Worm (Caenorhabditis elegans) whole organism, midembryonic: ENCODE measurements around the gene R05A10.2.

Experiments
- T22C8.4 ChIP-seq: fragments of 200-800 bp; sonication (Bioruptor generic); IDR thresholded peaks from 2 replicates; pipeline ENCODE4 v1.3.6; 2022; ENCODE audit warnings: missing genetic modification characterization, missing compliant biosample characterization
- cog-1 ChIP-seq: sonication (generic microtip); optimal IDR thresholded peaks from 2 replicates; lab custom pipeline; 2016; ENCODE audit warnings: missing genetic modification characterization, missing compliant biosample characterization
- flt-1 ChIP-seq: fragments of 200-800 bp; sonication (Bioruptor generic); IDR thresholded peaks from 2 replicates; pipeline ENCODE4 v1.3.6; 2022; ENCODE audit warnings: missing genetic modification characterization, missing compliant biosample characterization
- klf-2 ChIP-seq: fragments of 200-800 bp; sonication (Bioruptor generic); conservative IDR thresholded peaks from 2 replicates; pipeline ENCODE4 v1.3.6; 2022; ENCODE audit warnings: missing genetic modification reagents, missing genetic modification characterization, missing compliant biosample characterization
- med-1 ChIP-seq: sonication (generic microtip); optimal IDR thresholded peaks from 2 replicates; lab custom pipeline; 2017; ENCODE audit warnings: missing genetic modification characterization, mild to moderate bottlenecking, missing compliant biosample characterization, antibody characterized with exemption, missing genetic modification reagents; ENCODE audit not compliant: insufficient read depth
- ref-1 ChIP-seq: fragments of 200-800 bp; sonication (Bioruptor generic); conservative IDR thresholded peaks from 2 replicates; pipeline ENCODE4 v1.3.6; 2022; ENCODE audit warnings: missing genetic modification reagents, missing genetic modification characterization, missing compliant biosample characterization
- tab-1 ChIP-seq: fragments of 200-800 bp; sonication (Bioruptor generic); IDR thresholded peaks from 2 replicates; pipeline ENCODE4 v1.3.6; 2022; ENCODE audit warnings: missing genetic modification characterization, missing compliant biosample characterization
- ztf-23 ChIP-seq: fragments of 200-800 bp; sonication (Bioruptor generic); IDR thresholded peaks from 2 replicates; pipeline ENCODE4 v1.3.6; 2022; ENCODE audit warnings: missing genetic modification reagents, missing genetic modification characterization, missing compliant biosample characterization
- ztf-29 ChIP-seq: fragments of 200-800 bp; sonication (Bioruptor generic); IDR thresholded peaks from 2 replicates; pipeline ENCODE4 v1.3.6; 2022; ENCODE audit warnings: missing genetic modification reagents, missing genetic modification characterization, missing compliant biosample characterization

The R05A10.2 gene

DNA sequence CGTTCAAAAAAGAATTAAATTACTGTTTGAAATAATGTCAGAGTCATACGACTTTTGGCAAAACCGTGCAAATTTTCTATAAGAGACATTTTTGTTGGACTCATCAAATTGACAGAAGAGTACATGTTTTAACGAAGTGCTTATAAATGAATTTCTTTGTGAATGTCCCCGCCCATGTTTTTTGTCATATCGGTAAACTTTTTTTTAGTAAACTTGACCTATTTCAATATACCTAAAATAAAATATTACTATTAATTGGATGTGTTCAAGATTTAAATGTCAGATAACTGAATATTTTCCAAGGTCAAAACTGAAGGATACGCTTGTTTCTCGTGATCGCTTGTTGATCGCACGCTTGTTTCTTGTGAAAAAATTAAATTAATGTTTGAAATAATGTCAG lies 19.0 kb upstream of the R05A10.2 start, which contains the start of gene R05A10.8:
TSS of gene R05A10.8 (minus strand) at position 101 of the 400 bp plus-strand sequence.
- no peak for TF ChIP-seq tab-1
- no peak for TF ChIP-seq med-1 (GFP tag; lab: Kevin White, UChicago)
- no peak for TF ChIP-seq ztf-23 (GFP tag; lab: Robert Waterston, UW)
- TF ChIP-seq T22C8.4 (GFP tag; lab: Robert Waterston, UW), result no peak
- TF ChIP-seq cog-1 (tag; lab: Kevin White, UChicago), result no peak
- TF ChIP-seq ref-1 (GFP tag; lab: Robert Waterston, UW), result no peak
- no peak for TF ChIP-seq flt-1 (GFP tag; lab: Robert Waterston, UW)
- no peak for TF ChIP-seq klf-2
- no peak for TF ChIP-seq ztf-29 (GFP tag; lab: Robert Waterston, UW)

DNA sequence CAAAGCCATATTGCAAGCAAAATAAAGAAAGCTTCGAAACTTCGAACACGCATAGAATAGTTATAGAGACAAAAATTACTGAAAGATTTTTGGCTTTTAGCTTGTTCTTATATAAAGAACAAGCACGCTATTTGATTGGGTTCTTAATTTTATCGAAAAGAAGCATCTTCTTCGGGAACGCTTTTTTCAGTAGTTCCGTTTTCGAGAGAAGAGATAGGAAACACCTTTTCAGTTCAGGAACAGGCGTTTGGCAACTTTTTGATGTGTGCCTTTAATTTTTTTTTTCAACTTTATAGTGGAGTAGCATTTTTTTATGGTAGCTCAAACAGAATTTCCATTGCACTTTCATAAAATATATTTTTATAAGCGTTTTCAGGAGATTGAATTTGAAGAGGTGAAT lies 14.3 kb upstream of the R05A10.2 start, which contains the start of gene R05A10.7:
TSS of gene R05A10.7 (minus strand) at position 101 of the 400 bp plus-strand sequence.
- TF ChIP-seq cog-1 (tag; lab: Kevin White, UChicago), result no peak
- TF ChIP-seq ztf-29 (GFP tag; lab: Robert Waterston, UW), result no peak
- no peak for TF ChIP-seq ref-1 (GFP tag; lab: Robert Waterston, UW)
- TF ChIP-seq flt-1 (GFP tag; lab: Robert Waterston, UW), result no peak
- TF ChIP-seq T22C8.4 (GFP tag; lab: Robert Waterston, UW), result no peak
- TF ChIP-seq ztf-23 (GFP tag; lab: Robert Waterston, UW), result no peak

DNA sequence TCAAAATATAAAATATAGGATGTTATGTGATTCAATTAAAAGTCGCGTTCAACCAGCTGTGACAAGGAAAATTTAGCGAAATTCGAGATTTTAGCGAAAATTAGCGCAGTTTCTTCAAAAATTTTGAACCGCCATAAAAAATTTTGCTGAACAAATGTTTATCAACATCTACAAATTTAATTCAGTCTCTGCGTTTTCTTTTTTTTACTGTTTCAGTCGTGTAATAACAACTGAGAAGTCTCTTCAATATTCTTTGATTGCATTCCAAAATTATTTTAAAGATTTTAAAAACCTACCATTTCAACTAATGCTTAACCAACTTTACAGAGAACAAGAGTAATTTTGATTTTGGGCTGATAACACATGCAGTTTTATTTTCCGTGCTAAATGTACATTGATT lies 13.0 kb upstream of the R05A10.2 start:
- TF ChIP-seq med-1 (GFP tag; lab: Kevin White, UChicago), result no peak

DNA sequence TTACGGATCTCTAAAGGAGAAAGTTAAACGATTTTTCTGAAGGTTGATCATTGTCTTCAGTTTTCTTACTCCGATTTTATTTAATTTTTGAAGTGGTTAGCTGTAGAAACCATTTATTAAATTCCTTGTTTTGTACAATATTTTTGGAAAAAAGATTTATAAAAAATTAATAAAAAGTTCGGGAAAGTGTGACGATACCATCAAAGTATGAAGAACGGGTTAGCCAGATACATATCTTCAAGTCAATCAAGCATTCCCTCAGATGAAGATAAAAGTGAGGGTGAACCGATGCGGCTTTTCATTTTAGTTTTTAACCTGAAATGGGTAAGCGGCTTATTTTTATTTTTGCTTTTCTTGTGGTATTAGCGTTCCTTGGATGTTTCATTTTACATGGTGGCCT lies 11.6 kb upstream of the R05A10.2 start, which contains the start of gene R05A10.6:
TSS of gene R05A10.6 (plus strand) at position 301 of the 400 bp plus-strand sequence.
- no peak for TF ChIP-seq ref-1 (GFP tag; lab: Robert Waterston, UW)
- TF ChIP-seq flt-1 (GFP tag; lab: Robert Waterston, UW), result no peak
- TF ChIP-seq ztf-29 (GFP tag; lab: Robert Waterston, UW), result no peak
- TF ChIP-seq tab-1, result no peak
- TF ChIP-seq cog-1 (tag; lab: Kevin White, UChicago), result no peak
- no peak for TF ChIP-seq ztf-23 (GFP tag; lab: Robert Waterston, UW)
- TF ChIP-seq med-1 (GFP tag; lab: Kevin White, UChicago), result no peak
- no peak for TF ChIP-seq klf-2
- TF ChIP-seq T22C8.4 (GFP tag; lab: Robert Waterston, UW), result no peak

DNA sequence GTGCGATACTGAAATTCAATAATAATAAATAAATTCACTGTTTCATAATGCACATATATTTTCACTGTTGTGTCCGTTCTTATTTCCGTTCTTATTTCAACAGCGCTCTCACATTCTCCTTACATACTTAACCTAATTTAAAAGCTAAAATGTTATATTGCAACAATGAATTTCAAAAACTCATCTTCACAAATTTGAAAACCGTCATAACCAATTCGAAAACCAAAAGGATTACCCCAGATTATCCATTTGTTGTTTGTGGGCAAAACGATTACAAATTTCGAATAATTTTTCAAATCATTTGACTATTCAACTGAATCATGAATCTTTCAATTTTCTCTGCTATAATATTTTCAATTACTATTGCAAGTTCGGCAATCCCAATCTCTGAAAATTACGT lies 4.9 kb upstream of the R05A10.2 start, which contains the start of gene R05A10.4:
TSS of gene R05A10.4 (plus strand) at position 301 of the 400 bp plus-strand sequence.
- TF ChIP-seq klf-2, result no peak
- no peak for TF ChIP-seq ref-1 (GFP tag; lab: Robert Waterston, UW)
- TF ChIP-seq flt-1 (GFP tag; lab: Robert Waterston, UW), result no peak
- no peak for TF ChIP-seq med-1 (GFP tag; lab: Kevin White, UChicago)

DNA sequence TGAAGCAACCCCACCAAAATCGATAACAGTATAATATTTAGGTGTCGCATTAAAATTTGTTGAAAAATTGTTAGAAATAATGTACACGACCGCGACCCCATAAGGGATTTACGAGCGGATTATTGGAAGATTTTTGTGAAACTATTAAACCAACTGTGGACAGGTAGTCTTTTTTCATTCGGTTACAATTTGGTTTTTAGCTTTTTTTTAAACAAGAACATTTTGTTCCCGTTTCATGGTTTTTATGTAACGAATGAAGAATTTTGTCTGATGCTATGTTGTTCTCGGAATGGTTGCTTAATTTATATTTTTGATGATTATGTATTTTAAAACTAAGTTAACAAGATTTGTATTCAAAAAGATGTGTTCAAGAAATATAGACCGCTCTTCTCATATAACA lies 698 bp upstream of the R05A10.2 start, which contains the start of gene R05A10.3:
TSS of gene R05A10.3 (minus strand) at position 101 of the 400 bp plus-strand sequence.
- TF ChIP-seq flt-1 (GFP tag; lab: Robert Waterston, UW) (no peak), ztf-29 (GFP tag; lab: Robert Waterston, UW) (no peak), tab-1 (no peak), cog-1 (tag; lab: Kevin White, UChicago) (no peak), T22C8.4 (GFP tag; lab: Robert Waterston, UW) (no peak)

DNA sequence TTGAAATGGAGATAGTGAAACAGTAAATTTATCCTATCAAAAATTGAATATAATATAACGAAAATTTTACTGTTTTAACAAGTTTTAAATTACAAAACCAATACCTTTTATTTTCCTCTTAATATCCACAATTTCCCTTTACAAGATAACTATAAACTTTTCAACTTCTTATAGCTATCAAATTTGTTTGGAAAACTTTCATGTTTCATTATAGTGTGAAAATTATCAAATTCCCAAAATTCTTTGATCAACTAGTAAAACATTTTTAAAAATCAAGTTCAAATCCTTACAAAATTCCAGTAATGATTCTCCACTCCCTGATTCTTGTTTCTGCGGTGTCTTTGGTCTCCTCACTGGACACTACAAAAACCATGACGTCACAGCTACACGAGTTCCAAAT lies 5.0 kb downstream of the R05A10.2 start, which contains the start of gene R05A10.1:
TSS of gene R05A10.1 (plus strand) at position 301 of the 400 bp plus-strand sequence.
- no peak for TF ChIP-seq ztf-29 (GFP tag; lab: Robert Waterston, UW)
- no peak for TF ChIP-seq tab-1
- TF ChIP-seq klf-2, result no peak
- no peak for TF ChIP-seq flt-1 (GFP tag; lab: Robert Waterston, UW)
- no peak for TF ChIP-seq ztf-23 (GFP tag; lab: Robert Waterston, UW)
- TF ChIP-seq cog-1 (tag; lab: Kevin White, UChicago), result no peak
- TF ChIP-seq T22C8.4 (GFP tag; lab: Robert Waterston, UW), result no peak
- no peak for TF ChIP-seq med-1 (GFP tag; lab: Kevin White, UChicago)
- TF ChIP-seq ref-1 (GFP tag; lab: Robert Waterston, UW), result no peak

DNA sequence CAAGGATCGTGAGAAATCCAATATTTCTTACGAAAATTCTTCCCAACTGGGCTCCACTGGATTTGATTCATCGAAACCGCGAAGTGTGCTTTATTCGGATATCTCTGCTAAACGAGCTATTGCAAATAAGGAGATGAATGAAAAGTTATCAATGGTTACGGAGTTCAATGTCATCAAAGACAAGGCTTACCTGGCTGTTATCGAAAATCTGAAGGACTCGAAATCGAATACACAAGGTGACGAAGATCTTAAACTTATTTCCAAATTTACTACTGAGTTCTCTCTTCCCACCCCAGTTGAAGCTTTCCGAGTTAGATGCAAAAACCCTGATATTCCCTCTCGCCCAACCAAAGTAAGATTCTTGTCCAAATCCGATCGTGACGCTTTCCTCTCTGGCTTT lies 9.2 kb downstream of the R05A10.2 start:
- TF ChIP-seq T22C8.4 (GFP tag; lab: Robert Waterston, UW) (no peak), cog-1 (tag; lab: Kevin White, UChicago) (no peak), flt-1 (GFP tag; lab: Robert Waterston, UW) (no peak), ztf-29 (GFP tag; lab: Robert Waterston, UW) (no peak), ztf-23 (GFP tag; lab: Robert Waterston, UW) (no peak), ref-1 (GFP tag; lab: Robert Waterston, UW) (no peak), med-1 (GFP tag; lab: Kevin White, UChicago) (no peak), tab-1 (no peak), klf-2 (no peak)

DNA sequence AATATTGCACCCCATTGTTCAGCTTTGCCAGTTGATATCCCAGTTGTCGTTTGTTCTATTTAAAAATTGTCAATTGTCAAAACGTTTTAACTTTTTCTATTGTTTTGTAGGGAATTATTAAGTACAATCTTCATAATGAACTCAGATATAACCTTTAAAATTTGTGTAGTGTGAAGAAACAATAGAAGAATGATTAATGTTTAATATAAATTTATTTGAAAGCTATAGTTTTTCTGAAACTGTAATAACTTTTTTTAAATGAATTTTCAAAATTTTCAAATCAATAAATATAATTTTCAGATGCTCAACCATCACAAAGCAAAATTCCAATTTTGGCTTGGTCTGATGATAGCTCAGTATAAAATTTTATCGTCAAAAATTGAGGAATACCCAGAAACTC lies 14.8 kb downstream of the R05A10.2 start, which contains the start of gene K01G12.22:
TSS of gene K01G12.22 (plus strand) at position 301 of the 400 bp plus-strand sequence.
- TF ChIP-seq ztf-23 (GFP tag; lab: Robert Waterston, UW), result no peak
- TF ChIP-seq klf-2, result no peak
- TF ChIP-seq tab-1, result no peak
- no peak for TF ChIP-seq ztf-29 (GFP tag; lab: Robert Waterston, UW)
- no peak for TF ChIP-seq T22C8.4 (GFP tag; lab: Robert Waterston, UW)
- no peak for TF ChIP-seq ref-1 (GFP tag; lab: Robert Waterston, UW)
- TF ChIP-seq flt-1 (GFP tag; lab: Robert Waterston, UW), result no peak
- no peak for TF ChIP-seq cog-1 (tag; lab: Kevin White, UChicago)
- TF ChIP-seq med-1 (GFP tag; lab: Kevin White, UChicago), result no peak

DNA sequence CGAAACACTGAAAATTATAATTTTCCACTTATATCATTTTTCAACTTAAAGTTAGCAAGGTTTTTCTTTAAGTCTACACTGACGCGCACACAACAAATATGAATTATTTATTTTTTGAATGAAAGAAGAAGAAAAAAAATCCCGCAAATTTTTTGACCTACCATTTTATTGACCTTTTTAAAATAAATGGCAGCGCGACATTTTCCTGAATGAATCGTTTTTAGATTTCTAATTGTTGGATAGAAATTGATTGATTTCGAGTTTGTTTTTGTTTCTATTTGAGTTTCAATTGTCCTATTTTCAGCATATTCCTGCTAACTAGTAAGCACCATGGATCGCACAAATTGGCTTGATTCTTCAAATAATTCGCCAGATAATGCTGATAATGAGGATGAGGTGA lies 16.1 kb downstream of the R05A10.2 start, which contains the start of gene K01G12.3:
TSS of gene K01G12.3 (plus strand) at position 301 of the 400 bp plus-strand sequence.
- no peak for TF ChIP-seq ztf-29 (GFP tag; lab: Robert Waterston, UW)
- TF ChIP-seq ztf-23 (GFP tag; lab: Robert Waterston, UW), result no peak
- TF ChIP-seq klf-2, result no peak
- no peak for TF ChIP-seq tab-1
- no peak for TF ChIP-seq ref-1 (GFP tag; lab: Robert Waterston, UW)
- no peak for TF ChIP-seq T22C8.4 (GFP tag; lab: Robert Waterston, UW)
- no peak for TF ChIP-seq med-1 (GFP tag; lab: Kevin White, UChicago)
- no peak for TF ChIP-seq cog-1 (tag; lab: Kevin White, UChicago)
- no peak for TF ChIP-seq flt-1 (GFP tag; lab: Robert Waterston, UW)
